Worm (Caenorhabditis elegans): ENCODE data around the gene rpia-1.

- TF ChIP-seq mab-5 (tag; optimal IDR thresholded peaks at IDR 0.05) (no peak), drap-1 (GFP tag; optimal IDR thresholded peaks at IDR 0.05) (no peak), nhr-76 (tag; optimal IDR thresholded peaks at IDR 0.05) (no peak), pha-4 (tag; optimal IDR thresholded peaks at IDR 0.05) (no peak), ham-2 (GFP tag; optimal IDR thresholded peaks at IDR 0.05) (no peak), ceh-39 (tag; optimal IDR thresholded peaks at IDR 0.05) (no peak), ztf-11 (tag; optimal IDR thresholded peaks at IDR 0.05) (no peak)
Observed at ce11 chrIII:7087180-7087579, 35.7 kb upstream of the rpia-1 start.
